Fruit fly (Drosophila melanogaster) whole organism, embryonic: ENCODE data around the gene sun.

Experiments used
- Abd-B ChIP-seq: fragments of 200-800 bp; sonication (Bioruptor generic); optimal IDR thresholded peaks from 2 replicates; lab custom pipeline; 2018; ENCODE audit warnings: missing biosample characterization, mild to moderate bottlenecking, missing genetic modification characterization, moderate library complexity
- Blimp-1 ChIP-seq: fragments of 200-800 bp; sonication (Bioruptor generic); optimal IDR thresholded peaks from 3 replicates; lab custom pipeline; 2018; ENCODE audit warnings: missing biosample characterization, missing genetic modification characterization, mild to moderate bottlenecking, moderate library complexity, missing genetic modification reagents
- Bteb2 ChIP-seq: fragments of 200-800 bp; sonication (Bioruptor generic); optimal IDR thresholded peaks from 2 replicates; lab custom pipeline; 2016; ENCODE audit warnings: missing biosample characterization, missing genetic modification characterization
- CG10543 ChIP-seq: fragments of 200-800 bp; sonication (Bioruptor generic); optimal IDR thresholded peaks from 3 replicates; lab custom pipeline; 2017; ENCODE audit warnings: missing biosample characterization, mild to moderate bottlenecking, missing genetic modification characterization, moderate library complexity
- CG11085 ChIP-seq: fragments of 200-800 bp; sonication (Bioruptor generic); IDR thresholded peaks from 2 replicates; pipeline ENCODE4 v1.3.6; 2022; ENCODE audit warnings: missing biosample characterization, missing genetic modification characterization
- CG12071 ChIP-seq: fragments of 200-800 bp; sonication (Bioruptor generic); optimal IDR thresholded peaks from 3 replicates; lab custom pipeline; 2018; ENCODE audit warnings: missing biosample characterization, mild to moderate bottlenecking, missing genetic modification characterization
- CG12219 ChIP-seq: fragments of 200-800 bp; sonication (Bioruptor generic); optimal IDR thresholded peaks from 3 replicates; lab custom pipeline; 2018; ENCODE audit warnings: missing biosample characterization, mild to moderate bottlenecking, missing genetic modification characterization
- CG12391 ChIP-seq: fragments of 200-800 bp; sonication (Bioruptor generic); optimal IDR thresholded peaks from 3 replicates; lab custom pipeline; 2018; ENCODE audit warnings: missing biosample characterization, mild to moderate bottlenecking, missing genetic modification characterization, moderate library complexity
- CG14441 ChIP-seq: fragments of 200-800 bp; sonication (Bioruptor generic); IDR thresholded peaks from 2 replicates; pipeline ENCODE4 v1.3.6; 2022; ENCODE audit warnings: missing biosample characterization, missing genetic modification characterization
- CG14965 ChIP-seq: fragments of 200-800 bp; sonication (Bioruptor generic); optimal IDR thresholded peaks from 2 replicates; lab custom pipeline; 2016; ENCODE audit warnings: missing biosample characterization, missing genetic modification characterization, borderline replicate concordance
- CG18764 ChIP-seq: fragments of 200-800 bp; sonication (Bioruptor generic); optimal IDR thresholded peaks from 3 replicates; lab custom pipeline; 2016; ENCODE audit warnings: missing biosample characterization, missing genetic modification characterization
- CG2129 ChIP-seq: fragments of 200-800 bp; sonication (Bioruptor generic); IDR thresholded peaks from 2 replicates; pipeline ENCODE4 v1.3.6; 2022; ENCODE audit warnings: missing biosample characterization, missing genetic modification characterization; ENCODE audit not compliant: partially characterized antibody
- CG32767 ChIP-seq: fragments of 200-800 bp; sonication (Bioruptor generic); IDR thresholded peaks from 2 replicates; pipeline ENCODE4 v1.3.6; 2022; ENCODE audit warnings: missing biosample characterization, missing genetic modification characterization
- CG33213 ChIP-seq: fragments of 200-800 bp; sonication (Bioruptor generic); optimal IDR thresholded peaks from 3 replicates; lab custom pipeline; 2016; ENCODE audit warnings: missing biosample characterization, missing genetic modification characterization
- CG34224 ChIP-seq: fragments of 200-800 bp; sonication (Bioruptor generic); IDR thresholded peaks from 3 replicates; pipeline ENCODE4 v1.3.6; 2022; ENCODE audit warnings: missing biosample characterization, missing genetic modification characterization; ENCODE audit not compliant: partially characterized antibody
- CG3995 ChIP-seq: fragments of 200-800 bp; sonication (Bioruptor generic); optimal IDR thresholded peaks from 3 replicates; lab custom pipeline; 2016; ENCODE audit warnings: missing biosample characterization, missing genetic modification characterization
- CG8089 ChIP-seq: fragments of 200-800 bp; sonication (Bioruptor generic); optimal IDR thresholded peaks from 3 replicates; lab custom pipeline; 2016; ENCODE audit warnings: missing biosample characterization, missing genetic modification characterization
- CG8290 ChIP-seq, 3 experiments: fragments of 200-800 bp; sonication (Bioruptor generic); optimal IDR thresholded peaks; 2 replicates each; lab custom pipeline; 2016 to 2019; ENCODE audit warnings: missing biosample characterization in 3 of 3, missing genetic modification characterization in 3 of 3, mild to moderate bottlenecking in 2 of 3, moderate library complexity in 1 of 3
- D ChIP-seq, 2 experiments: fragments of 200-800 bp in 1 of 2; fragments of >200 bp in 1 of 2; sonication (Bioruptor generic) in 1 of 2; optimal IDR thresholded peaks; 2 replicates in 1 of 2; 3 replicates in 1 of 2; lab custom pipeline; 2017; ENCODE audit warnings: mild to moderate bottlenecking in 1 of 2, missing biosample characterization in 1 of 2, missing genetic modification characterization in 1 of 2, missing genetic modification reagents in 1 of 2
- Doc3 ChIP-seq: fragments of 200-800 bp; sonication (Bioruptor generic); IDR thresholded peaks from 3 replicates; pipeline ENCODE4 v1.3.6; 2022; ENCODE audit warnings: missing biosample characterization, missing genetic modification characterization; ENCODE audit not compliant: partially characterized antibody
- E2f2 ChIP-seq: fragments of 200-800 bp; sonication (Bioruptor generic); IDR thresholded peaks from 2 replicates; pipeline ENCODE4 v1.3.6; 2022; ENCODE audit warnings: missing biosample characterization, missing genetic modification characterization
- Ets97D ChIP-seq: fragments of 200-800 bp; sonication (Bioruptor generic); optimal IDR thresholded peaks from 3 replicates; lab custom pipeline; 2016; ENCODE audit warnings: missing biosample characterization, missing genetic modification characterization
- Optix ChIP-seq: fragments of 200-800 bp; sonication (Bioruptor generic); IDR thresholded peaks from 3 replicates; pipeline ENCODE4 v1.3.6; 2022; ENCODE audit warnings: missing biosample characterization, missing genetic modification characterization
- Ptx1 ChIP-seq: fragments of 200-800 bp; sonication (Bioruptor generic); IDR thresholded peaks from 2 replicates; pipeline ENCODE4 v1.3.6; 2022; ENCODE audit warnings: missing biosample characterization, missing genetic modification characterization
- Trl ChIP-seq, 3 experiments: fragments of >200 bp in 2 of 3; fragments of 200-800 bp in 1 of 3; sonication (Bioruptor generic) in 1 of 3; optimal IDR thresholded peaks; 2 replicates in 1 of 3; 3 replicates in 2 of 3; lab custom pipeline; 2016 to 2017; ENCODE audit warnings: missing biosample characterization in 1 of 3, missing genetic modification characterization in 1 of 3
- Vsx1 ChIP-seq: fragments of 200-800 bp; sonication (Bioruptor generic); optimal IDR thresholded peaks from 2 replicates; lab custom pipeline; 2017; ENCODE audit warnings: missing biosample characterization, mild to moderate bottlenecking, missing genetic modification characterization, missing genetic modification reagents
- YL-1 ChIP-seq: fragments of 200-800 bp; sonication (Bioruptor generic); optimal IDR thresholded peaks from 3 replicates; lab custom pipeline; 2017; ENCODE audit warnings: missing biosample characterization, mild to moderate bottlenecking, missing genetic modification characterization
- ab ChIP-seq: fragments of 200-800 bp; sonication (Bioruptor generic); optimal IDR thresholded peaks from 2 replicates; lab custom pipeline; 2016; ENCODE audit warnings: missing biosample characterization, missing genetic modification characterization
- amos ChIP-seq: fragments of 200-800 bp; sonication (Bioruptor generic); IDR thresholded peaks from 2 replicates; pipeline ENCODE4 v1.3.6; 2022; ENCODE audit warnings: missing biosample characterization, missing genetic modification characterization; ENCODE audit not compliant: partially characterized antibody
- gcm ChIP-seq: fragments of 200-800 bp; sonication (Bioruptor generic); optimal IDR thresholded peaks from 2 replicates; lab custom pipeline; 2019; ENCODE audit warnings: missing biosample characterization, mild to moderate bottlenecking, missing genetic modification characterization, moderate library complexity
- gfzf ChIP-seq: fragments of 200-800 bp; sonication (Bioruptor generic); optimal IDR thresholded peaks from 2 replicates; lab custom pipeline; 2016; ENCODE audit warnings: missing biosample characterization, mild to moderate bottlenecking, missing genetic modification characterization, moderate library complexity
- grau ChIP-seq: fragments of 200-800 bp; optimal IDR thresholded peaks from 3 replicates; lab custom pipeline; 2019; ENCODE audit warnings: missing biosample characterization, mild to moderate bottlenecking, missing genetic modification characterization, moderate library complexity
- lmd ChIP-seq: fragments of 200-800 bp; sonication (Bioruptor generic); IDR thresholded peaks from 2 replicates; pipeline ENCODE4 v1.3.6; 2022; ENCODE audit warnings: missing biosample characterization, missing genetic modification characterization
- lola ChIP-seq, 3 experiments: fragments of >200 bp in 2 of 3; fragments of 200-800 bp in 1 of 3; sonication (Bioruptor generic) in 1 of 3; optimal IDR thresholded peaks; 2 replicates each; lab custom pipeline; 2017 to 2019; ENCODE audit warnings: missing biosample characterization in 3 of 3, missing genetic modification characterization in 3 of 3, mild to moderate bottlenecking in 1 of 3, moderate library complexity in 1 of 3
- luna ChIP-seq: fragments of 200-800 bp; sonication (Bioruptor generic); optimal IDR thresholded peaks from 2 replicates; lab custom pipeline; 2016; ENCODE audit warnings: missing biosample characterization, missing genetic modification characterization
- maf-S ChIP-seq: fragments of 200-800 bp; sonication (Bioruptor generic); optimal IDR thresholded peaks from 2 replicates; lab custom pipeline; 2016; ENCODE audit warnings: missing biosample characterization, missing genetic modification characterization
- pan ChIP-seq, 4 experiments: fragments of >200 bp in 3 of 4; fragments of 200-800 bp in 1 of 4; sonication (Bioruptor generic) in 1 of 4; optimal IDR thresholded peaks in 3 of 4; IDR thresholded peaks in 1 of 4; 2 replicates each; pipeline versions ENCODE4 v1.3.6 to Lab custom; 2017 to 2022; ENCODE audit warnings: missing biosample characterization in 2 of 4, missing genetic modification characterization in 2 of 4, mixed read lengths in 1 of 4
- sc ChIP-seq, 3 experiments: fragments of >200 bp in 2 of 3; fragments of 200-800 bp in 1 of 3; sonication (Bioruptor generic) in 1 of 3; optimal IDR thresholded peaks; 2 replicates in 2 of 3; 3 replicates in 1 of 3; lab custom pipeline; 2017; ENCODE audit warnings: mild to moderate bottlenecking in 1 of 3, missing biosample characterization in 1 of 3, missing genetic modification characterization in 1 of 3, missing genetic modification reagents in 1 of 3
- sens ChIP-seq: fragments of 200-800 bp; sonication (Bioruptor generic); peaks from one replicate; lab custom pipeline; 2016; ENCODE audit warnings: missing biosample characterization, missing genetic modification characterization
- sna ChIP-seq: fragments of 200-800 bp; sonication (Bioruptor generic); IDR thresholded peaks from 2 replicates; pipeline ENCODE4 v1.3.6; 2022; ENCODE audit warnings: missing biosample characterization, missing genetic modification characterization; ENCODE audit not compliant: partially characterized antibody
- sob ChIP-seq: fragments of 200-800 bp; sonication (Bioruptor generic); IDR thresholded peaks from 2 replicates; pipeline ENCODE4 v1.3.6; 2022; ENCODE audit warnings: missing biosample characterization, missing genetic modification characterization
- sqz ChIP-seq: fragments of 200-800 bp; sonication (Bioruptor generic); optimal IDR thresholded peaks from 3 replicates; lab custom pipeline; 2018; ENCODE audit warnings: missing biosample characterization, mild to moderate bottlenecking, missing genetic modification characterization
- tap ChIP-seq: fragments of 200-800 bp; optimal IDR thresholded peaks from 3 replicates; lab custom pipeline; 2019; ENCODE audit warnings: missing biosample characterization, mild to moderate bottlenecking, missing genetic modification characterization, moderate library complexity
- vfl ChIP-seq: fragments of 200-800 bp; sonication (Bioruptor generic); optimal IDR thresholded peaks from 2 replicates; lab custom pipeline; 2016; ENCODE audit warnings: missing biosample characterization, missing genetic modification characterization
- yki ChIP-seq: fragments of >200 bp; optimal IDR thresholded peaks from 3 replicates; lab custom pipeline; 2018
- z ChIP-seq: fragments of 200-800 bp; sonication (Bioruptor generic); IDR thresholded peaks from 3 replicates; pipeline ENCODE4 v1.3.6; 2022; ENCODE audit warnings: missing biosample characterization, missing genetic modification characterization

Gene sun

DNA sequence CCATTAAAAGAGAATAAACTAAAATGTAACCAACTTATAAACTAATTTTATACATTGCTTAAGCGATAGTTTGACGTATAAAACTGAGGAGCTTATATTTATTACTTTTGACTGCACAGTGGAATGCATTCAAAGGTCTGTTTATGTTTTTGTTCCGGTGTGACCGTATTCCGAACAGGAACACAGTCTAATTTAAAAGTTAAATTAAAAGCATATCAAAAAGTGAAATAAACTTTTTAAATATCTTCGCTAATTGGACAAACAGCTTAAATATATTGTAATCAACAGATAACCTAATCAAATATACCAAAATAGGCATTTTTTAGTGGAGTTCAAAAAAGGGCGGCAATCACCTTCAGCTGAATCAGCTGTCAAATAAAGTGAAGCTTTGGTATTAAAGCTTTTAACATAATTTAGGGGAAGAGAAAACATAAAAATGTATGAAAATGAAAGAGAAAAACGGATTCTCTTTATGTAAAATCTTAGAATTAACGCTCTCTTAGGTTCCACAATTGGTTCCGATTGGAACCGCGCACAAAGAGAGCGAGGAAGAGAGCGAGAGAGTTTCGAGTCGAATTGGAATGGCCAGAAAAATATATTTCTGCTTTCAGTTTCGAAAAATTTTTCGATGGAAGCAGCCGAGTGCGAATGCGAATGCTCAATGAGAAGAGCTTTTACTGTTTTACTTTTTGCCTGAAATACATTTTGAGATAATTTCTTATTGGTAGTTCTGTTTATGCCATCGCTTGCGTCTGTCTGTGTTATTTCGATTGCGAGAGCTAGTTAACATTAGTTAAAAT, 45.1 kb downstream of the sun start, which contains the start of the genes PGRP-LE and sd (continued):
- TF ChIP-seq gfzf (GFP tag; lab: Kevin White, UChicago) (peak; percentile 43), lmd (GFP tag; lab: Robert Waterston, UW) (no peak), YL-1 (GFP tag; lab: Kevin White, UChicago) (no peak), pan (optimal IDR thresholded peaks at IDR 0.05; lab: Kevin White, UChicago) (no peak), pan (GFP tag; optimal IDR thresholded peaks at IDR 0.05 in 1 of 2, IDR thresholded peaks at IDR 0.05 in 1 of 2) (no peak), yki (lab: Kevin White, UChicago) (peak; percentile 60), CG11085 (GFP tag; lab: Robert Waterston, UW) (no peak), CG10543 (no peak), Vsx1 (no peak), gcm (GFP tag; lab: Kevin White, UChicago) (no peak), E2f2 (peak; percentile 81), Optix (GFP tag; lab: Robert Waterston, UW) (no peak), CG2129 (GFP tag; lab: Robert Waterston, UW) (no peak), Ptx1 (GFP tag; lab: Robert Waterston, UW) (no peak), CG3995 (GFP tag; lab: Kevin White, UChicago) (no peak), Ets97D (GFP tag; lab: Kevin White, UChicago) (peak; percentile 2), Bteb2 (GFP tag; lab: Kevin White, UChicago) (no peak), grau (tag; lab: Kevin White, UChicago) (no peak), tap (no peak), Blimp-1 (peak; percentile 30), CG8089 (no peak), ab (GFP tag; lab: Kevin White, UChicago) (no peak), maf-S (GFP tag; lab: Kevin White, UChicago) (no peak), Abd-B (no peak), amos (GFP tag; lab: Robert Waterston, UW) (peak; percentile 21; the same call in 1 of the 2 replicates), luna (GFP tag; lab: Kevin White, UChicago) (no peak), sc (optimal IDR thresholded peaks at IDR 0.05; lab: Kevin White, UChicago) (no peak), sc (GFP tag; optimal IDR thresholded peaks at IDR 0.05; lab: Kevin White, UChicago) (no peak), CG18764 (no peak), CG12071 (peak; percentile 18), Trl (optimal IDR thresholded peaks at IDR 0.05; lab: Kevin White, UChicago) (peak; percentile 93 to 98), Trl (GFP tag; optimal IDR thresholded peaks at IDR 0.05; lab: Kevin White, UChicago) (no peak), CG32767 (no peak), sob (GFP tag; lab: Robert Waterston, UW) (no peak), z (GFP tag; lab: Robert Waterston, UW) (peak; percentile 77), Doc3 (GFP tag; lab: Robert Waterston, UW) (0 out of 3 replicates have a peak, but pooled peaks have one; percentile 11), CG34224 (GFP tag; lab: Robert Waterston, UW) (peak; percentile 54; the same call in 2 of the 3 replicates), CG33213 (no peak), sens (GFP tag; lab: Kevin White, UChicago) (peak; percentile 78), CG14965 (GFP tag; lab: Kevin White, UChicago) (no peak), vfl (GFP tag; lab: Kevin White, UChicago) (no peak), CG12391 (tag; lab: Kevin White, UChicago) (peak; percentile 18), CG14441 (no peak), CG12219 (GFP tag; lab: Kevin White, UChicago) (no peak), sna (GFP tag; lab: Robert Waterston, UW) (no peak), sqz (GFP tag; lab: Kevin White, UChicago) (no peak), D (optimal IDR thresholded peaks at IDR 0.05; lab: Kevin White, UChicago) (no peak), D (GFP tag; optimal IDR thresholded peaks at IDR 0.05; lab: Kevin White, UChicago) (no peak), lola (GFP tag; optimal IDR thresholded peaks at IDR 0.05; lab: Kevin White, UChicago) (peak in 1 of 3 experiments; percentile 16), CG8290 (GFP tag; optimal IDR thresholded peaks at IDR 0.05; lab: Kevin White, UChicago) (no peak), CG8290 (tag; optimal IDR thresholded peaks at IDR 0.05; lab: Kevin White, UChicago) (no peak)
